Worm (Caenorhabditis elegans) whole organism, late embryonic: Measurements from ENCODE around the gene C33G8.2.

Experiments
- C08G9.2 ChIP-seq: sonication (generic microtip); optimal IDR thresholded peaks from 2 replicates; lab custom pipeline; 2016; ENCODE audit warnings: mild to moderate bottlenecking, missing genetic modification characterization, moderate library complexity, missing compliant biosample characterization
- C38D4.7 ChIP-seq: fragments of 200-800 bp; sonication (Bioruptor generic); optimal IDR thresholded peaks from 2 replicates; lab custom pipeline; 2018; ENCODE audit warnings: mild to moderate bottlenecking, missing genetic modification characterization, moderate library complexity, missing compliant biosample characterization
- T23F11.4 ChIP-seq: fragments of 200-800 bp; sonication (Bioruptor generic); optimal IDR thresholded peaks from 2 replicates; lab custom pipeline; 2018; ENCODE audit warnings: mild to moderate bottlenecking, missing genetic modification characterization, missing compliant biosample characterization
- Y22D7AL.16 ChIP-seq: sonication (generic microtip); optimal IDR thresholded peaks from 2 replicates; lab custom pipeline; 2016; ENCODE audit warnings: missing genetic modification characterization, missing compliant biosample characterization
- ahr-1 ChIP-seq: sonication (generic microtip); optimal IDR thresholded peaks from 2 replicates; lab custom pipeline; 2016; ENCODE audit warnings: missing genetic modification characterization, missing compliant biosample characterization
- ceh-14 ChIP-seq: sonication (generic microtip); optimal IDR thresholded peaks from 2 replicates; lab custom pipeline; 2016; ENCODE audit warnings: missing genotype, missing genetic modification characterization, missing compliant biosample characterization
- ceh-18 ChIP-seq: sonication (generic microtip); optimal IDR thresholded peaks from 2 replicates; lab custom pipeline; 2016; ENCODE audit warnings: missing genetic modification characterization, missing compliant biosample characterization
- ceh-2 ChIP-seq: sonication (generic microtip); optimal IDR thresholded peaks from 2 replicates; lab custom pipeline; 2016; ENCODE audit warnings: missing genotype, missing genetic modification characterization, missing compliant biosample characterization
- ceh-22 ChIP-seq: sonication (generic microtip); optimal IDR thresholded peaks from 2 replicates; lab custom pipeline; 2017; ENCODE audit warnings: missing biosample characterization, missing genetic modification characterization
- ceh-48 ChIP-seq: sonication (generic microtip); optimal IDR thresholded peaks from 2 replicates; lab custom pipeline; 2016; ENCODE audit warnings: missing genetic modification characterization, inconsistent platforms, missing compliant biosample characterization
- ceh-6 ChIP-seq: fragments of 200-800 bp; sonication (Bioruptor generic); optimal IDR thresholded peaks from 2 replicates; lab custom pipeline; 2018; ENCODE audit warnings: mild to moderate bottlenecking, missing genetic modification characterization, missing compliant biosample characterization
- ceh-9 ChIP-seq: sonication (generic microtip); optimal IDR thresholded peaks from 2 replicates; lab custom pipeline; 2016; ENCODE audit warnings: mild to moderate bottlenecking, missing genetic modification characterization, inconsistent platforms, missing compliant biosample characterization
- dve-1 ChIP-seq: sonication (generic microtip); optimal IDR thresholded peaks from 2 replicates; lab custom pipeline; 2017; ENCODE audit warnings: antibody characterized with exemption, mild to moderate bottlenecking, missing genetic modification characterization, missing compliant biosample characterization
- elt-4 ChIP-seq: sonication (generic microtip); optimal IDR thresholded peaks from 2 replicates; lab custom pipeline; 2016; ENCODE audit warnings: missing genetic modification characterization, missing compliant biosample characterization
- ets-4 ChIP-seq: sonication (generic microtip); optimal IDR thresholded peaks from 2 replicates; lab custom pipeline; 2016; ENCODE audit warnings: missing genetic modification characterization, missing compliant biosample characterization
- eyg-1 ChIP-seq: sonication (generic microtip); optimal IDR thresholded peaks from 2 replicates; lab custom pipeline; 2016; ENCODE audit warnings: missing genotype, missing genetic modification characterization, missing compliant biosample characterization
- lim-6 ChIP-seq: sonication (generic microtip); optimal IDR thresholded peaks from 2 replicates; lab custom pipeline; 2016; ENCODE audit warnings: missing genetic modification characterization, missing compliant biosample characterization
- lin-11 ChIP-seq: fragments of 200-800 bp; sonication (Bioruptor generic); optimal IDR thresholded peaks from 2 replicates; lab custom pipeline; 2018; ENCODE audit warnings: mild to moderate bottlenecking, missing genetic modification characterization, missing compliant biosample characterization
- madf-2 ChIP-seq: sonication (generic microtip); optimal IDR thresholded peaks from 2 replicates; lab custom pipeline; 2017; ENCODE audit warnings: missing genetic modification characterization, missing compliant biosample characterization
- nfya-1 ChIP-seq: sonication (generic microtip); optimal IDR thresholded peaks from 2 replicates; lab custom pipeline; 2017; ENCODE audit warnings: missing genetic modification characterization, mild to moderate bottlenecking, missing compliant biosample characterization, antibody characterized with exemption, moderate library complexity
- nhr-11 ChIP-seq: fragments of 150-350 bp; optimal IDR thresholded peaks from 2 replicates; lab custom pipeline; 2014; ENCODE audit warnings: missing biosample characterization, missing genetic modification characterization
- nhr-232 ChIP-seq: sonication (generic microtip); optimal IDR thresholded peaks from 2 replicates; lab custom pipeline; 2016; ENCODE audit warnings: missing genetic modification characterization, missing compliant biosample characterization
- npax-4 ChIP-seq: sonication (generic microtip); optimal IDR thresholded peaks from 2 replicates; lab custom pipeline; 2016; ENCODE audit warnings: missing genetic modification characterization, missing compliant biosample characterization
- odd-2 ChIP-seq: sonication (generic microtip); optimal IDR thresholded peaks from 2 replicates; lab custom pipeline; 2017; ENCODE audit warnings: antibody characterized with exemption, mild to moderate bottlenecking, missing genetic modification characterization, missing compliant biosample characterization
- pag-3 ChIP-seq: sonication (generic microtip); optimal IDR thresholded peaks from 2 replicates; lab custom pipeline; 2016; ENCODE audit warnings: missing compliant biosample characterization, missing genetic modification characterization, borderline replicate concordance
- pat-9 ChIP-seq: fragments of 200-800 bp; sonication (Bioruptor generic); optimal IDR thresholded peaks from 2 replicates; lab custom pipeline; 2018; ENCODE audit warnings: mild to moderate bottlenecking, missing genetic modification characterization, moderate library complexity, missing compliant biosample characterization
- pha-2 ChIP-seq: sonication (generic microtip); optimal IDR thresholded peaks from 2 replicates; lab custom pipeline; 2017; ENCODE audit warnings: mild to moderate bottlenecking, missing genetic modification characterization, missing compliant biosample characterization
- pha-4 ChIP-seq: fragments of 150-350 bp; optimal IDR thresholded peaks from 2 replicates; lab custom pipeline; 2018; ENCODE audit warnings: missing biosample characterization, missing genetic modification reagents, missing genetic modification characterization
- pqm-1 ChIP-seq: sonication (generic microtip); optimal IDR thresholded peaks from 2 replicates; lab custom pipeline; 2016; ENCODE audit warnings: missing genetic modification characterization, missing compliant biosample characterization
- pros-1 ChIP-seq: fragments of 150-350 bp; optimal IDR thresholded peaks from 2 replicates; lab custom pipeline; 2014; ENCODE audit warnings: missing biosample characterization, missing genetic modification reagents, missing genetic modification characterization
- ref-2 ChIP-seq: sonication (generic microtip); optimal IDR thresholded peaks from 2 replicates; lab custom pipeline; 2016; ENCODE audit warnings: missing genetic modification characterization, missing compliant biosample characterization
- sdc-2 ChIP-seq: sonication (generic microtip); optimal IDR thresholded peaks from 2 replicates; lab custom pipeline; 2016; ENCODE audit warnings: missing genotype, missing genetic modification characterization, missing compliant biosample characterization
- sox-4 ChIP-seq: sonication (generic microtip); optimal IDR thresholded peaks from 2 replicates; lab custom pipeline; 2017; ENCODE audit warnings: mild to moderate bottlenecking, missing genetic modification characterization, inconsistent platforms, missing compliant biosample characterization
- syd-9 ChIP-seq: sonication (generic microtip); optimal IDR thresholded peaks from 2 replicates; lab custom pipeline; 2016; ENCODE audit warnings: mild to moderate bottlenecking, missing genetic modification characterization, moderate library complexity, missing compliant biosample characterization
- tbx-2 ChIP-seq: sonication (generic microtip); optimal IDR thresholded peaks from 2 replicates; lab custom pipeline; 2016; ENCODE audit warnings: missing genetic modification characterization, missing compliant biosample characterization
- ttx-3 ChIP-seq: sonication (generic microtip); optimal IDR thresholded peaks from 2 replicates; lab custom pipeline; 2016; ENCODE audit warnings: missing genetic modification reagents, missing genetic modification characterization, missing compliant biosample characterization
- unc-3 ChIP-seq, 2 experiments: fragments of 200-800 bp in 1 of 2; sonication (Bioruptor generic) in 1 of 2; sonication (generic microtip) in 1 of 2; conservative IDR thresholded peaks in 1 of 2; optimal IDR thresholded peaks in 1 of 2; 2 replicates each; pipeline versions ENCODE4 v1.3.6 to Lab custom; 2016 to 2022; ENCODE audit warnings: missing compliant biosample characterization in 2 of 2, missing genetic modification characterization in 2 of 2, missing genetic modification reagents in 1 of 2
- unc-42 ChIP-seq: sonication (generic microtip); optimal IDR thresholded peaks from 2 replicates; lab custom pipeline; 2016; ENCODE audit warnings: missing genotype, missing genetic modification characterization, missing compliant biosample characterization
- unc-86 ChIP-seq: sonication (generic microtip); optimal IDR thresholded peaks from 2 replicates; lab custom pipeline; 2016; ENCODE audit warnings: missing genetic modification characterization, missing compliant biosample characterization
- zip-5 ChIP-seq: sonication (generic microtip); optimal IDR thresholded peaks from 2 replicates; lab custom pipeline; 2016; ENCODE audit warnings: missing genetic modification characterization, missing compliant biosample characterization
- ztf-16 ChIP-seq: sonication (generic microtip); optimal IDR thresholded peaks from 2 replicates; lab custom pipeline; 2017; ENCODE audit warnings: missing genetic modification characterization, missing compliant biosample characterization

The C33G8.2 gene

ce11 chrV:7005964-7006363 is 3.6 kb upstream of the C33G8.2 start, which contains the start of gene spig-10:
spig-10 (plus strand) TSS chrV:7006264.
- TF ChIP-seq pha-4 (tag; lab: Kevin White, UChicago) (no peak), zip-5 (tag; lab: Kevin White, UChicago) (no peak), pqm-1 (tag; lab: Kevin White, UChicago) (no peak), sox-4 (tag; lab: Kevin White, UChicago) (no peak), madf-2 (no peak)

- TF ChIP-seq T23F11.4 (GFP tag; lab: Kevin White, UChicago) (no peak), odd-2 (tag; lab: Kevin White, UChicago) (no peak), unc-42 (tag; lab: Kevin White, UChicago) (no peak), ref-2 (tag; lab: Kevin White, UChicago) (no peak), eyg-1 (tag; lab: Kevin White, UChicago) (no peak), lin-11 (no peak), pag-3 (no peak)
These were observed 2.3 kb upstream of the C33G8.2 start, which contains the start of gene drd-10 for ce11 chrV:7007307-7007706. drd-10 (plus strand) TSS chrV:7007607.

- TF ChIP-seq sdc-2 (tag; lab: Kevin White, UChicago): no peak
- TF ChIP-seq ceh-22: no peak
- TF ChIP-seq ahr-1 (tag; lab: Kevin White, UChicago): no peak
- no peak for TF ChIP-seq ceh-2 (tag; lab: Kevin White, UChicago)
- TF ChIP-seq ref-2 (tag; lab: Kevin White, UChicago): no peak
- TF ChIP-seq lim-6 (tag; lab: Kevin White, UChicago): no peak
- no peak for TF ChIP-seq nhr-232 (tag; lab: Kevin White, UChicago)
- TF ChIP-seq pha-2: no peak
- no peak for TF ChIP-seq ttx-3 (tag; lab: Kevin White, UChicago)
- TF ChIP-seq tbx-2: no peak
- TF ChIP-seq ceh-18 (tag; lab: Kevin White, UChicago): no peak
- no peak for TF ChIP-seq ceh-14
- no peak for TF ChIP-seq ztf-16 (tag; lab: Kevin White, UChicago)
- TF ChIP-seq ceh-48 (tag; lab: Kevin White, UChicago): no peak
- no peak for TF ChIP-seq eyg-1 (tag; lab: Kevin White, UChicago)
- no peak for TF ChIP-seq zip-5 (tag; lab: Kevin White, UChicago)
- no peak for TF ChIP-seq npax-4
- TF ChIP-seq unc-3 (GFP tag; conservative IDR thresholded peaks at IDR 0.05; lab: Robert Waterston, UW): no peak
- no peak for TF ChIP-seq unc-3 (tag; optimal IDR thresholded peaks at IDR 0.05; lab: Kevin White, UChicago)
- TF ChIP-seq nfya-1 (tag; lab: Kevin White, UChicago): no peak
- TF ChIP-seq unc-86 (tag; lab: Kevin White, UChicago): no peak
These were observed 3.1 kb downstream of the C33G8.2 start, which contains the start of gene srw-127 for ce11 chrV:7012617-7013016. srw-127 (plus strand) TSS chrV:7012917.

- no peak for TF ChIP-seq C08G9.2 (tag; lab: Kevin White, UChicago)
- TF ChIP-seq sdc-2 (tag; lab: Kevin White, UChicago): no peak
- TF ChIP-seq Y22D7AL.16: no peak
- no peak for TF ChIP-seq sox-4 (tag; lab: Kevin White, UChicago)
- TF ChIP-seq pha-2: no peak
- no peak for TF ChIP-seq odd-2 (tag; lab: Kevin White, UChicago)
- TF ChIP-seq ceh-6 (GFP tag; lab: Kevin White, UChicago): no peak
- TF ChIP-seq dve-1 (tag; lab: Kevin White, UChicago): no peak
- no peak for TF ChIP-seq syd-9 (tag; lab: Kevin White, UChicago)
These were observed 6.3 kb downstream of the C33G8.2 start, which contains the start of gene C33G8.13 for ce11 chrV:7015872-7016271. C33G8.13 (minus strand) TSS chrV:7015972.

ce11 chrV:7017059-7017458 is 7.5 kb downstream of the C33G8.2 start, which contains the start of gene srsx-32:
srsx-32 (plus strand) TSS chrV:7017359.
- TF ChIP-seq pat-9 (tag; lab: Kevin White, UChicago): no peak
- no peak for TF ChIP-seq T23F11.4 (GFP tag; lab: Kevin White, UChicago)
- no peak for TF ChIP-seq npax-4
- TF ChIP-seq pros-1 (tag; lab: Kevin White, UChicago): no peak
- no peak for TF ChIP-seq unc-86 (tag; lab: Kevin White, UChicago)
- TF ChIP-seq ahr-1 (tag; lab: Kevin White, UChicago): no peak
- no peak for TF ChIP-seq madf-2
- TF ChIP-seq pha-2: no peak
- TF ChIP-seq ceh-14: no peak
- no peak for TF ChIP-seq ceh-9
- no peak for TF ChIP-seq elt-4 (tag; lab: Kevin White, UChicago)
- TF ChIP-seq unc-3 (GFP tag; conservative IDR thresholded peaks at IDR 0.05; lab: Robert Waterston, UW): no peak
- no peak for TF ChIP-seq unc-3 (tag; optimal IDR thresholded peaks at IDR 0.05; lab: Kevin White, UChicago)
- TF ChIP-seq nhr-11 (tag; lab: Kevin White, UChicago): no peak
- TF ChIP-seq C38D4.7 (GFP tag; lab: Kevin White, UChicago): no peak
- TF ChIP-seq C08G9.2 (tag; lab: Kevin White, UChicago): no peak
- TF ChIP-seq ets-4 (tag; lab: Kevin White, UChicago): no peak
